Fruit fly (Drosophila melanogaster) whole organism, embryonic: Measurements from ENCODE around the gene Prim1.
A peak's percentile ranks its signal among the peaks of the same experiment; 100 is the strongest.

Source experiments
- Ada2b ChIP-seq: fragments of 200-800 bp; sonication (Bioruptor generic); IDR thresholded peaks from 2 replicates; pipeline ENCODE4 v1.3.6; 2022; ENCODE audit warnings: missing biosample characterization, missing genetic modification characterization
- CG10979 ChIP-seq: fragments of 200-800 bp; sonication (Bioruptor generic); optimal IDR thresholded peaks from 2 replicates; lab custom pipeline; 2018; ENCODE audit warnings: missing biosample characterization, mild to moderate bottlenecking, missing genetic modification characterization, moderate library complexity
- CG11085 ChIP-seq: fragments of 200-800 bp; sonication (Bioruptor generic); IDR thresholded peaks from 2 replicates; pipeline ENCODE4 v1.3.6; 2022; ENCODE audit warnings: missing biosample characterization, missing genetic modification characterization
- CG11723 ChIP-seq: fragments of 200-800 bp; sonication (Bioruptor generic); optimal IDR thresholded peaks from 2 replicates; lab custom pipeline; 2017; ENCODE audit warnings: missing biosample characterization, mild to moderate bottlenecking, missing genetic modification characterization
- CG12071 ChIP-seq: fragments of 200-800 bp; sonication (Bioruptor generic); optimal IDR thresholded peaks from 3 replicates; lab custom pipeline; 2018; ENCODE audit warnings: missing biosample characterization, mild to moderate bottlenecking, missing genetic modification characterization
- CG12391 ChIP-seq: fragments of 200-800 bp; sonication (Bioruptor generic); optimal IDR thresholded peaks from 3 replicates; lab custom pipeline; 2018; ENCODE audit warnings: missing biosample characterization, mild to moderate bottlenecking, missing genetic modification characterization, moderate library complexity
- CG15696 ChIP-seq: fragments of 200-800 bp; sonication (Bioruptor generic); optimal IDR thresholded peaks from 2 replicates; lab custom pipeline; 2019; ENCODE audit warnings: missing biosample characterization, mild to moderate bottlenecking, missing genetic modification characterization, moderate library complexity
- CG17568 ChIP-seq: fragments of 200-800 bp; sonication (Bioruptor generic); optimal IDR thresholded peaks from 2 replicates; lab custom pipeline; 2018; ENCODE audit warnings: missing biosample characterization, mild to moderate bottlenecking, missing genetic modification characterization, moderate library complexity
- CG17802 ChIP-seq: fragments of 200-800 bp; sonication (Bioruptor generic); optimal IDR thresholded peaks from 2 replicates; lab custom pipeline; 2018; ENCODE audit warnings: missing biosample characterization, mild to moderate bottlenecking, missing genetic modification characterization, moderate library complexity
- CG18764 ChIP-seq: fragments of 200-800 bp; sonication (Bioruptor generic); optimal IDR thresholded peaks from 3 replicates; lab custom pipeline; 2016; ENCODE audit warnings: missing biosample characterization, missing genetic modification characterization
- CG2120 ChIP-seq: fragments of 200-800 bp; sonication (Bioruptor generic); optimal IDR thresholded peaks from 3 replicates; lab custom pipeline; 2016; ENCODE audit warnings: missing biosample characterization, missing genetic modification characterization
- CG42726 ChIP-seq: fragments of 200-800 bp; sonication (Bioruptor generic); IDR thresholded peaks from 2 replicates; pipeline ENCODE4 v1.3.6; 2022; ENCODE audit warnings: missing biosample characterization, missing genetic modification characterization; ENCODE audit not compliant: partially characterized antibody
- CG4730 ChIP-seq: fragments of 200-800 bp; sonication (Bioruptor generic); IDR thresholded peaks from 2 replicates; pipeline ENCODE4 v1.3.6; 2022; ENCODE audit warnings: missing biosample characterization, missing genetic modification characterization
- CG5953 ChIP-seq: fragments of 200-800 bp; sonication (Bioruptor generic); IDR thresholded peaks from 2 replicates; pipeline ENCODE4 v1.3.6; 2022; ENCODE audit warnings: missing biosample characterization, missing genetic modification characterization
- CG6683 ChIP-seq: fragments of 200-800 bp; sonication (Bioruptor generic); optimal IDR thresholded peaks from 2 replicates; lab custom pipeline; 2017; ENCODE audit warnings: missing biosample characterization, mild to moderate bottlenecking, missing genetic modification characterization, missing genetic modification reagents
- CG7745 ChIP-seq: fragments of 200-800 bp; sonication (Bioruptor generic); optimal IDR thresholded peaks from 2 replicates; lab custom pipeline; 2018; ENCODE audit warnings: missing biosample characterization, mild to moderate bottlenecking, missing genetic modification characterization, moderate library complexity
- CG9437 ChIP-seq: fragments of 200-800 bp; sonication (Bioruptor generic); optimal IDR thresholded peaks from 2 replicates; lab custom pipeline; 2018; ENCODE audit warnings: missing biosample characterization, mild to moderate bottlenecking, missing genetic modification characterization
- ERR ChIP-seq: fragments of 200-800 bp; sonication (Bioruptor generic); optimal IDR thresholded peaks from 2 replicates; lab custom pipeline; 2016; ENCODE audit warnings: missing biosample characterization, missing genetic modification characterization
- GATAe ChIP-seq: fragments of 200-800 bp; sonication (Bioruptor generic); conservative IDR thresholded peaks from 2 replicates; pipeline ENCODE4 v1.3.6; 2022; ENCODE audit warnings: missing biosample characterization, missing genetic modification characterization
- Hr3 ChIP-seq: fragments of 200-800 bp; sonication (Bioruptor generic); optimal IDR thresholded peaks from 3 replicates; lab custom pipeline; 2016; ENCODE audit warnings: missing biosample characterization, missing genetic modification characterization
- Lhr ChIP-seq: fragments of 200-800 bp; sonication (Bioruptor generic); optimal IDR thresholded peaks from 3 replicates; lab custom pipeline; 2017; ENCODE audit warnings: mild to moderate bottlenecking, missing biosample characterization, missing genetic modification reagents, missing genetic modification characterization
- Med ChIP-seq: fragments of 200-800 bp; sonication (Bioruptor generic); peaks from one replicate; lab custom pipeline; 2016; ENCODE audit warnings: missing biosample characterization, missing genetic modification characterization, mild to moderate bottlenecking, inconsistent platforms, moderate library complexity
- NFAT ChIP-seq: fragments of 200-800 bp; sonication (Bioruptor generic); IDR thresholded peaks from 2 replicates; pipeline ENCODE4 v1.3.6; 2022; ENCODE audit warnings: missing biosample characterization, missing genetic modification characterization
- Nf-YA ChIP-seq: fragments of 200-800 bp; sonication (Bioruptor generic); IDR thresholded peaks from 2 replicates; pipeline ENCODE4 v1.3.6; 2022; ENCODE audit warnings: missing biosample characterization, missing genetic modification characterization
- Oli ChIP-seq: fragments of 200-800 bp; sonication (Bioruptor generic); optimal IDR thresholded peaks from 2 replicates; lab custom pipeline; 2018; ENCODE audit warnings: missing biosample characterization, mild to moderate bottlenecking, missing genetic modification characterization, moderate library complexity
- Sox102F ChIP-seq: fragments of 200-800 bp; sonication (Bioruptor generic); optimal IDR thresholded peaks from 2 replicates; lab custom pipeline; 2018; ENCODE audit warnings: missing biosample characterization, mild to moderate bottlenecking, missing genetic modification characterization, moderate library complexity
- Trl ChIP-seq, 3 experiments: fragments of >200 bp in 2 of 3; fragments of 200-800 bp in 1 of 3; sonication (Bioruptor generic) in 1 of 3; optimal IDR thresholded peaks; 2 replicates in 1 of 3; 3 replicates in 2 of 3; lab custom pipeline; 2016 to 2017; ENCODE audit warnings: missing biosample characterization in 1 of 3, missing genetic modification characterization in 1 of 3
- ato ChIP-seq: fragments of 200-800 bp; sonication (Bioruptor generic); IDR thresholded peaks from 2 replicates; pipeline ENCODE4 v1.3.6; 2022; ENCODE audit warnings: missing biosample characterization, missing genetic modification characterization; ENCODE audit not compliant: partially characterized antibody
- bigmax ChIP-seq: fragments of 200-800 bp; sonication (Bioruptor generic); optimal IDR thresholded peaks from 2 replicates; lab custom pipeline; 2018; ENCODE audit warnings: missing biosample characterization, mild to moderate bottlenecking, missing genetic modification characterization
- chinmo ChIP-seq: fragments of 200-800 bp; sonication (Bioruptor generic); IDR thresholded peaks from 4 replicates; pipeline ENCODE4 v1.3.6; 2022; ENCODE audit warnings: missing biosample characterization, missing genetic modification characterization; ENCODE audit not compliant: partially characterized antibody
- esg ChIP-seq: fragments of 200-800 bp; sonication (Bioruptor generic); conservative IDR thresholded peaks from 2 replicates; pipeline ENCODE4 v1.3.6; 2022; ENCODE audit warnings: missing biosample characterization, missing genetic modification characterization
- fru ChIP-seq: fragments of >200 bp; optimal IDR thresholded peaks from 2 replicates; lab custom pipeline; 2017
- gem ChIP-seq: fragments of 200-800 bp; sonication (Bioruptor generic); optimal IDR thresholded peaks from 2 replicates; lab custom pipeline; 2019; ENCODE audit warnings: missing biosample characterization, mild to moderate bottlenecking, missing genetic modification characterization, moderate library complexity
- gsb ChIP-seq: fragments of 200-800 bp; sonication (Bioruptor generic); IDR thresholded peaks from 2 replicates; pipeline ENCODE4 v1.3.6; 2022; ENCODE audit warnings: missing biosample characterization, missing genetic modification characterization
- her ChIP-seq: fragments of 200-800 bp; sonication (Bioruptor generic); optimal IDR thresholded peaks from 2 replicates; lab custom pipeline; 2016; ENCODE audit warnings: missing biosample characterization, missing genetic modification characterization
- knrl ChIP-seq: fragments of 200-800 bp; sonication (Bioruptor generic); IDR thresholded peaks from 3 replicates; pipeline ENCODE4 v1.3.6; 2022; ENCODE audit warnings: missing biosample characterization, missing genetic modification characterization; ENCODE audit not compliant: partially characterized antibody
- mirr ChIP-seq: fragments of 200-800 bp; sonication (Bioruptor generic); optimal IDR thresholded peaks from 3 replicates; lab custom pipeline; 2018; ENCODE audit warnings: missing biosample characterization, mild to moderate bottlenecking, missing genetic modification characterization
- nerfin-2 ChIP-seq: fragments of 200-800 bp; sonication (Bioruptor generic); IDR thresholded peaks from 2 replicates; pipeline ENCODE4 v1.3.6; 2022; ENCODE audit warnings: missing biosample characterization, missing genetic modification characterization; ENCODE audit not compliant: partially characterized antibody
- nom ChIP-seq: fragments of 200-800 bp; sonication (Bioruptor generic); optimal IDR thresholded peaks from 2 replicates; lab custom pipeline; 2017; ENCODE audit warnings: missing biosample characterization, missing genetic modification characterization, mild to moderate bottlenecking, moderate library complexity, missing genetic modification reagents
- p53 ChIP-seq: fragments of 200-800 bp; sonication (Bioruptor generic); optimal IDR thresholded peaks from 2 replicates; lab custom pipeline; 2016; ENCODE audit warnings: missing biosample characterization, missing genetic modification characterization
- pho ChIP-seq: fragments of 200-800 bp; sonication (Bioruptor generic); optimal IDR thresholded peaks from 2 replicates; lab custom pipeline; 2016; ENCODE audit warnings: missing biosample characterization, missing genetic modification characterization
- pnt ChIP-seq: fragments of 200-800 bp; sonication (Bioruptor generic); optimal IDR thresholded peaks from 3 replicates; lab custom pipeline; 2016; ENCODE audit warnings: missing biosample characterization, missing genetic modification characterization
- pum ChIP-seq: fragments of 200-800 bp; sonication (Bioruptor generic); optimal IDR thresholded peaks from 2 replicates; lab custom pipeline; 2016; ENCODE audit warnings: missing biosample characterization, missing genetic modification characterization
- salm ChIP-seq: fragments of 200-800 bp; sonication (Bioruptor generic); optimal IDR thresholded peaks from 2 replicates; lab custom pipeline; 2018; ENCODE audit warnings: missing biosample characterization, mild to moderate bottlenecking, missing genetic modification characterization
- so ChIP-seq: fragments of 200-800 bp; sonication (Bioruptor generic); IDR thresholded peaks from 3 replicates; pipeline ENCODE4 v1.3.6; 2022; ENCODE audit warnings: missing biosample characterization, missing genetic modification characterization
- tx ChIP-seq: fragments of 200-800 bp; sonication (Bioruptor generic); optimal IDR thresholded peaks from 2 replicates; lab custom pipeline; 2016; ENCODE audit warnings: missing biosample characterization, missing genetic modification characterization
- vvl ChIP-seq: fragments of 200-800 bp; sonication (Bioruptor generic); IDR thresholded peaks from 2 replicates; pipeline ENCODE4 v1.3.6; 2022; ENCODE audit warnings: missing biosample characterization, missing genetic modification characterization

Prim1 gene

DNA sequence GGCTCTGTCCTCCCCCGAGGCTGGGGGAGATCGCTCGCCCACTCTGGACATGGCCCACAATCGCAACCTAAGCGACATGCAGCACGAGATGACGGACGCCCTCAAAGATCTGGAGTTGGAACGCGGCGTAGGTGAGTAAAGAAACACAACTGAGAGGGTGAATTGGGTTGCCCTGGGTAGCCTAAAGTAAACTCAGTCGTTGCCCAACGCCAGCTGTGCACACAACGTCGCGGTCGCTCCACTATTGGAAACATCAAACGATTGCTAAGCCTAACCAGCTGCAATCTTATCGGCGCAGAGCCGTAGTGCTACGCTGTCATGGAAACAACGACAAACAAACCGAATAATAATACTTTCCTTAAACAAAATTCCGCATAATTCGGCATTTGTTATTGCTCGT is 7.2 kb downstream of the Prim1 start (continued):
- no peak for TF ChIP-seq CG15696
- TF ChIP-seq Ada2b (GFP tag; lab: Robert Waterston, UW) = no peak
- TF ChIP-seq so (GFP tag; lab: Robert Waterston, UW) = peak; percentile 49; the same call in 1 of the 3 replicates
- TF ChIP-seq CG6683 (GFP tag; lab: Kevin White, UChicago) = peak; percentile 15
- TF ChIP-seq gsb = peak; percentile 49
- TF ChIP-seq CG5953 (GFP tag; lab: Robert Waterston, UW) = no peak
- TF ChIP-seq pho (GFP tag; lab: Kevin White, UChicago) = peak; percentile 18
- no peak for TF ChIP-seq Oli (tag; lab: Kevin White, UChicago)
- 0 out of 4 replicates have a peak, but pooled peaks have one; percentile 52 for TF ChIP-seq chinmo (GFP tag; lab: Robert Waterston, UW)
- TF ChIP-seq CG18764 (GFP tag; lab: Kevin White, UChicago) = no peak
- no peak for TF ChIP-seq tx

DNA sequence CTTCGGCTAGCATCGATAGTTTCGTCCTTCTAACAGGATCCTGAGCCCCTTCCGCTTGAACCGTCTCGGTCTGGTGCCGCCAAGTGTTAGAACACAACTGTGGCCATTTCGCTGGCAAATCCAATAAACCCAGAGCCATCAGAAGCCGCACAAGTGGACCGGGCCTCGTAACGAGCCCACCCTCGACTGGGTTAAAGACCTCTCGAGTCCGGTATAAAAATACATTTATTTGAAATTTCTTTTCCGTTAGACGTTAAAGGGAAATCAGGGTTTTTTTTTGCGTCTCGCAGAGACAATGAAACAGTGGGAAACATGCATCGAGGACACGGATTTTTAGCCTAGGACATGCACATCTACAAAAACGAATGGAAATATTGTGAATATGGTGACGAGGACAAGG is 16.1 kb downstream of the Prim1 start, which contains the start of gene Culd:
Gene Culd, minus strand, starts transcription at position 101 of the 400 bp plus-strand sequence.
- no peak for TF ChIP-seq her (GFP tag; lab: Kevin White, UChicago)
- TF ChIP-seq CG4730 (GFP tag; lab: Robert Waterston, UW) = no peak
- no peak for TF ChIP-seq fru (lab: Kevin White, UChicago)

DNA sequence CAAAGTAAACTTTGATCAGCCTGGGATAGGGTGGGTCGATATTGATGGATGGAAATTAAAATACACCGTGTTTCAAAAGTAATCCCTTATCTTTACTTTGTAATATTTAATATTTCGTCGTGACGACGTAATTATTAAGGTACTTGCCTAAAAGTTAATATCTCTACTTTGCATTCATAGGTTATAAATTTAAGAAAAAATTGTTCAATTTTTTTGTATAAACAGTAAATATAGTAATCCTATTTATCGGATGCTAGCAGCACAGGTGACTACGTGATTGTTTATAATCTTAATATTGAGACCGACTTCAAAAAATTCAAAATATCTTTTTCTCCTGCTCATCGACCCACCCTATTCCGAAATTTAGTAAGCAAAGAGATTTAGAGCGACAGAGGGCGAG is 18.0 kb downstream of the Prim1 start:
- no peak for TF ChIP-seq Sox102F (GFP tag; lab: Kevin White, UChicago)
- TF ChIP-seq knrl = no peak
- no peak for TF ChIP-seq gem (tag; lab: Kevin White, UChicago)
- peak; percentile 78 for TF ChIP-seq Med (GFP tag; lab: Kevin White, UChicago)
- TF ChIP-seq CG11723 (GFP tag; lab: Kevin White, UChicago) = no peak
- no peak for TF ChIP-seq CG17802 (tag; lab: Kevin White, UChicago)
- no peak for TF ChIP-seq NFAT
- no peak for TF ChIP-seq Trl (optimal IDR thresholded peaks at IDR 0.05; lab: Kevin White, UChicago)
- no peak for TF ChIP-seq Trl (GFP tag; optimal IDR thresholded peaks at IDR 0.05; lab: Kevin White, UChicago)
- TF ChIP-seq nom (GFP tag; lab: Kevin White, UChicago) = peak; percentile 54
- TF ChIP-seq pnt (GFP tag; lab: Kevin White, UChicago) = no peak
- TF ChIP-seq salm (tag; lab: Kevin White, UChicago) = no peak
- TF ChIP-seq vvl (GFP tag; lab: Robert Waterston, UW) = 0 out of 2 replicates have a peak, but pooled peaks have one; percentile 16
- no peak for TF ChIP-seq CG9437 (GFP tag; lab: Kevin White, UChicago)
- TF ChIP-seq Hr3 = no peak
- TF ChIP-seq Nf-YA (GFP tag; lab: Robert Waterston, UW) = no peak
- TF ChIP-seq mirr (GFP tag; lab: Kevin White, UChicago) = no peak
- TF ChIP-seq CG12391 (tag; lab: Kevin White, UChicago) = no peak
- no peak for TF ChIP-seq p53 (GFP tag; lab: Kevin White, UChicago)
- TF ChIP-seq CG42726 (GFP tag; lab: Robert Waterston, UW) = no peak
- no peak for TF ChIP-seq bigmax
- TF ChIP-seq CG12071 (GFP tag; lab: Kevin White, UChicago) = no peak
- no peak for TF ChIP-seq CG11085 (GFP tag; lab: Robert Waterston, UW)
- TF ChIP-seq CG17568 = no peak
- TF ChIP-seq ato (GFP tag; lab: Robert Waterston, UW) = no peak
- no peak for TF ChIP-seq nerfin-2 (GFP tag; lab: Robert Waterston, UW)
- no peak for TF ChIP-seq esg (GFP tag; lab: Robert Waterston, UW)
- TF ChIP-seq CG2120 (GFP tag; lab: Kevin White, UChicago) = peak; percentile 12
- no peak for TF ChIP-seq ERR
- no peak for TF ChIP-seq Lhr (GFP tag; lab: Kevin White, UChicago)
- TF ChIP-seq CG10979 (tag; lab: Kevin White, UChicago) = no peak
- TF ChIP-seq pum (GFP tag; lab: Kevin White, UChicago) = no peak
- no peak for TF ChIP-seq GATAe (GFP tag; lab: Robert Waterston, UW)
- TF ChIP-seq CG7745 (tag; lab: Kevin White, UChicago) = no peak
